Worm (Caenorhabditis elegans) whole organism, midembryonic: ENCODE measurements around the gene lap-1.

ENCODE experiments used
- T22C8.4 ChIP-seq: fragments of 200-800 bp; sonication (Bioruptor generic); IDR thresholded peaks from 2 replicates; pipeline ENCODE4 v1.3.6; 2022; ENCODE audit warnings: missing genetic modification characterization, missing compliant biosample characterization
- flt-1 ChIP-seq: fragments of 200-800 bp; sonication (Bioruptor generic); IDR thresholded peaks from 2 replicates; pipeline ENCODE4 v1.3.6; 2022; ENCODE audit warnings: missing genetic modification characterization, missing compliant biosample characterization
- med-1 ChIP-seq: sonication (generic microtip); optimal IDR thresholded peaks from 2 replicates; lab custom pipeline; 2017; ENCODE audit warnings: missing genetic modification characterization, mild to moderate bottlenecking, missing compliant biosample characterization, antibody characterized with exemption, missing genetic modification reagents; ENCODE audit not compliant: insufficient read depth
- ref-1 ChIP-seq: fragments of 200-800 bp; sonication (Bioruptor generic); conservative IDR thresholded peaks from 2 replicates; pipeline ENCODE4 v1.3.6; 2022; ENCODE audit warnings: missing genetic modification reagents, missing genetic modification characterization, missing compliant biosample characterization
- tab-1 ChIP-seq: fragments of 200-800 bp; sonication (Bioruptor generic); IDR thresholded peaks from 2 replicates; pipeline ENCODE4 v1.3.6; 2022; ENCODE audit warnings: missing genetic modification characterization, missing compliant biosample characterization
- ztf-23 ChIP-seq: fragments of 200-800 bp; sonication (Bioruptor generic); IDR thresholded peaks from 2 replicates; pipeline ENCODE4 v1.3.6; 2022; ENCODE audit warnings: missing genetic modification reagents, missing genetic modification characterization, missing compliant biosample characterization

ce11 chrIII:8369172-8369571, 32.6 kb downstream of the lap-1 start:
- TF ChIP-seq flt-1 (GFP tag; lab: Robert Waterston, UW) (no peak), med-1 (GFP tag; lab: Kevin White, UChicago) (no peak), tab-1 (GFP tag; lab: Robert Waterston, UW) (no peak), ztf-23 (GFP tag; lab: Robert Waterston, UW) (no peak), ref-1 (no peak), T22C8.4 (GFP tag; lab: Robert Waterston, UW) (no peak)
